Worm (Caenorhabditis elegans) whole organism, L2 larva: ENCODE measurements around the gene F55E10.2.
"Not testable (repeated sequence)": the region's sequence is repeated elsewhere in the genome, so short reads cannot be mapped to it uniquely, and the experiment has no call there.

Source experiments
- C34F6.9 ChIP-seq: fragments of 150-350 bp; optimal IDR thresholded peaks from 2 replicates; lab custom pipeline; 2014; ENCODE audit warnings: missing biosample characterization, missing genetic modification characterization
- F13H6.1 ChIP-seq: sonication (generic microtip); optimal IDR thresholded peaks from 2 replicates; lab custom pipeline; 2016; ENCODE audit warnings: missing genetic modification characterization, missing compliant biosample characterization
- R02D3.7 ChIP-seq: fragments of 150-350 bp; optimal IDR thresholded peaks from 2 replicates; lab custom pipeline; 2014; ENCODE audit warnings: missing biosample characterization, missing genetic modification characterization
- Y55F3AM.14 ChIP-seq: fragments of 200-800 bp; sonication (Bioruptor generic); optimal IDR thresholded peaks from 2 replicates; lab custom pipeline; 2018; ENCODE audit warnings: mild to moderate bottlenecking, missing genetic modification characterization, missing compliant biosample characterization
- ZK546.5 ChIP-seq: sonication (generic microtip); optimal IDR thresholded peaks from 2 replicates; lab custom pipeline; 2017; ENCODE audit warnings: missing biosample characterization, missing genetic modification characterization
- alr-1 ChIP-seq: fragments of 150-350 bp; optimal IDR thresholded peaks from 2 replicates; lab custom pipeline; 2014; ENCODE audit warnings: missing biosample characterization, missing genetic modification characterization
- aly-2 ChIP-seq: fragments of 150-350 bp; optimal IDR thresholded peaks from 2 replicates; lab custom pipeline; 2014; ENCODE audit warnings: missing biosample characterization, missing genetic modification characterization
- ama-1 ChIP-seq: fragments of 150-350 bp; optimal IDR thresholded peaks from 2 replicates; lab custom pipeline; 2018; ENCODE audit warnings: inconsistent platforms
- blmp-1 ChIP-seq: sonication (generic microtip); optimal IDR thresholded peaks from 2 replicates; lab custom pipeline; 2017; ENCODE audit warnings: missing genetic modification characterization, mild to moderate bottlenecking, missing compliant biosample characterization, antibody characterized with exemption, moderate library complexity; ENCODE audit not compliant: insufficient read depth
- crh-2 ChIP-seq: sonication (generic microtip); optimal IDR thresholded peaks from 2 replicates; lab custom pipeline; 2017; ENCODE audit warnings: missing biosample characterization, missing genetic modification characterization
- egl-27 ChIP-seq: sonication (generic microtip); optimal IDR thresholded peaks from 3 replicates; lab custom pipeline; 2017; ENCODE audit warnings: missing biosample characterization, missing genetic modification reagents, missing genetic modification characterization
- elt-1 ChIP-seq: fragments of 150-350 bp; optimal IDR thresholded peaks from 2 replicates; lab custom pipeline; 2014; ENCODE audit warnings: missing biosample characterization, missing genetic modification characterization
- elt-3 ChIP-seq: sonication (generic microtip); optimal IDR thresholded peaks from 2 replicates; lab custom pipeline; 2017; ENCODE audit warnings: missing biosample characterization, missing genetic modification characterization
- fos-1 ChIP-seq: fragments of 150-350 bp; optimal IDR thresholded peaks from 2 replicates; lab custom pipeline; 2014; ENCODE audit warnings: missing biosample characterization, missing genetic modification characterization
- lin-11 ChIP-seq: fragments of 150-350 bp; sonication (generic microtip); optimal IDR thresholded peaks from 2 replicates; lab custom pipeline; 2014; ENCODE audit warnings: missing biosample characterization, missing genetic modification characterization, inconsistent platforms, mixed read lengths
- lin-13 ChIP-seq: fragments of 150-350 bp; optimal IDR thresholded peaks from 2 replicates; lab custom pipeline; 2014; ENCODE audit warnings: missing biosample characterization, missing genetic modification reagents, missing genetic modification characterization
- lin-39 ChIP-seq: fragments of 150-350 bp; optimal IDR thresholded peaks from 2 replicates; lab custom pipeline; 2014; ENCODE audit warnings: missing biosample characterization, missing genetic modification reagents, missing genetic modification characterization
- lsy-2 ChIP-seq, 2 experiments: fragments of 150-350 bp in 1 of 2; sonication (generic microtip) in 1 of 2; optimal IDR thresholded peaks; 2 replicates each; lab custom pipeline; 2014 to 2017; ENCODE audit warnings: missing biosample characterization in 2 of 2, missing genetic modification characterization in 2 of 2
- mab-5 ChIP-seq: fragments of 150-350 bp; optimal IDR thresholded peaks from 2 replicates; lab custom pipeline; 2014; ENCODE audit warnings: missing biosample characterization, missing genetic modification characterization
- mbf-1 ChIP-seq: sonication (generic microtip); optimal IDR thresholded peaks from 2 replicates; lab custom pipeline; 2017; ENCODE audit warnings: missing biosample characterization, missing genetic modification characterization
- nhr-10 ChIP-seq: sonication (generic microtip); optimal IDR thresholded peaks from 2 replicates; lab custom pipeline; 2017; ENCODE audit warnings: missing biosample characterization, missing genetic modification characterization
- nhr-11 ChIP-seq: fragments of 150-350 bp; optimal IDR thresholded peaks from 2 replicates; lab custom pipeline; 2014; ENCODE audit warnings: missing biosample characterization, missing genetic modification characterization
- nhr-12 ChIP-seq: fragments of 150-350 bp; optimal IDR thresholded peaks from 2 replicates; lab custom pipeline; 2014; ENCODE audit warnings: missing biosample characterization, missing genetic modification characterization
- nhr-129 ChIP-seq: fragments of 150-350 bp; optimal IDR thresholded peaks from 2 replicates; lab custom pipeline; 2014; ENCODE audit warnings: missing biosample characterization, missing genetic modification characterization
- nhr-23 ChIP-seq: fragments of 150-350 bp; optimal IDR thresholded peaks from 2 replicates; lab custom pipeline; 2014; ENCODE audit warnings: missing biosample characterization, missing genetic modification reagents, missing genetic modification characterization
- nhr-25 ChIP-seq: fragments of 150-350 bp; sonication (generic microtip); optimal IDR thresholded peaks from 3 replicates; lab custom pipeline; 2014; ENCODE audit warnings: missing biosample characterization, missing genetic modification characterization
- nhr-6 ChIP-seq: fragments of 150-350 bp; optimal IDR thresholded peaks from 2 replicates; lab custom pipeline; 2014; ENCODE audit warnings: missing biosample characterization, missing genetic modification characterization
- nhr-77 ChIP-seq: fragments of 150-350 bp; optimal IDR thresholded peaks from 2 replicates; lab custom pipeline; 2014; ENCODE audit warnings: missing biosample characterization, missing genetic modification characterization
- peb-1 ChIP-seq: fragments of 150-350 bp; optimal IDR thresholded peaks from 2 replicates; lab custom pipeline; 2014; ENCODE audit warnings: missing biosample characterization, missing genetic modification characterization
- sem-4 ChIP-seq: fragments of 150-350 bp; optimal IDR thresholded peaks from 2 replicates; lab custom pipeline; 2014; ENCODE audit warnings: missing biosample characterization, missing genetic modification reagents, missing genetic modification characterization
- sma-3 ChIP-seq: sonication (generic microtip); optimal IDR thresholded peaks from 2 replicates; lab custom pipeline; 2016; ENCODE audit warnings: missing genetic modification reagents, missing genetic modification characterization, missing compliant biosample characterization
- sma-9 ChIP-seq, 2 experiments: fragments of 150-350 bp in 1 of 2; sonication (generic microtip) in 1 of 2; optimal IDR thresholded peaks; 2 replicates each; lab custom pipeline; 2014 to 2016; ENCODE audit warnings: missing genetic modification characterization in 2 of 2, mild to moderate bottlenecking in 1 of 2, missing biosample characterization in 1 of 2, missing compliant biosample characterization in 1 of 2, missing genetic modification reagents in 1 of 2, moderate library complexity in 1 of 2
- unc-62 ChIP-seq: fragments of 150-350 bp; optimal IDR thresholded peaks from 2 replicates; lab custom pipeline; 2014; ENCODE audit warnings: missing biosample characterization, missing genetic modification reagents, missing genetic modification characterization
- ztf-1 ChIP-seq: fragments of 200-800 bp; sonication (Bioruptor generic); conservative IDR thresholded peaks from 2 replicates; pipeline ENCODE4 v1.3.6; 2022; ENCODE audit warnings: missing genetic modification characterization, missing compliant biosample characterization
- ztf-11 ChIP-seq: sonication (generic microtip); optimal IDR thresholded peaks from 2 replicates; lab custom pipeline; 2017; ENCODE audit warnings: missing biosample characterization, missing genetic modification characterization
- ztf-4 ChIP-seq: fragments of 150-350 bp; optimal IDR thresholded peaks from 2 replicates; lab custom pipeline; 2014; ENCODE audit warnings: missing biosample characterization, missing genetic modification characterization

Gene F55E10.2

DNA sequence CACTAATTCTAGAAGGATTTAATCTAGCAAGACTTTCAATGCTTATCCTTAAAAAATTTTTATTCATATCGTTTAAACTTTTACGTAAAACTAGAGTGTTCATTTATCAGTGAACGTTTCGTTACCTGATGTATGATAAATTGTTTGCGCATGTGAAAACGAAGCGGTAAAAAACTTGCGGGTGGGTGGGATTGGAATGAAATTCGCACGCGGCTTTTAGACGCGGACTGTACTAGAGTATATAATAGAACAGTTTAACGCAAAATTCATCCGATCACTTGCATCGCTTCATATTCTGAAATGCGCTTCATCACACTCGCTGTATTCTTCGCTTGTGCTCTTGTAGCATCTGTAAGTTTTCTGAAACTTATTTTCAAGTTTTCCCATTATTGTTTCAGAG is 18.7 kb upstream of the F55E10.2 start, which contains the start of gene abu-9:
TSS of gene abu-9 (plus strand) at position 301 of the 400 bp plus-strand sequence.
- not testable (repeated sequence) for TF ChIP-seq nhr-129 (tag; lab: Kevin White, UChicago); alr-1 (tag; lab: Kevin White, UChicago); ama-1 (lab: Kevin White, UChicago)

DNA sequence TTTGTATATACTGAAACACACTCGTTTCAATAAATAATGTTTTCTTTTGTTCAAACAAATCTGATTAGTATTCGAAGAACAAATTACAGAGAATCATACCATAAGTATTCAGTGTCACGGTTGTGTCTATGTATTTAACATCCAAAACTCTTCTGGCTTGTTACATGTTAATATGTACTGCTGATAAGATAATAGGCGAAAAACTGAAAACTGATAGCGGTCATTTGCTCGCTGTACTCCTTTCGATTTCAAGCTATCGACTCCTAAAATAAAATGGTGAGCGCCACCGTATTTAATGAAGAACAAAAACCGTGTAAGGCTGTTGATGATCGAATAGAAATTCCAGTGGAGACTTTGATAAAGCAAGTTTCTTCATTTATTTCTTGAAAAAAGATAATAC is 17.1 kb upstream of the F55E10.2 start, which contains the start of gene R09F10.1:
TSS of gene R09F10.1 (plus strand) at position 222 of the 400 bp plus-strand sequence.
- no peak for TF ChIP-seq nhr-10 (tag; lab: Kevin White, UChicago)
- TF ChIP-seq fos-1 (tag; lab: Kevin White, UChicago): peak; percentile 51

DNA sequence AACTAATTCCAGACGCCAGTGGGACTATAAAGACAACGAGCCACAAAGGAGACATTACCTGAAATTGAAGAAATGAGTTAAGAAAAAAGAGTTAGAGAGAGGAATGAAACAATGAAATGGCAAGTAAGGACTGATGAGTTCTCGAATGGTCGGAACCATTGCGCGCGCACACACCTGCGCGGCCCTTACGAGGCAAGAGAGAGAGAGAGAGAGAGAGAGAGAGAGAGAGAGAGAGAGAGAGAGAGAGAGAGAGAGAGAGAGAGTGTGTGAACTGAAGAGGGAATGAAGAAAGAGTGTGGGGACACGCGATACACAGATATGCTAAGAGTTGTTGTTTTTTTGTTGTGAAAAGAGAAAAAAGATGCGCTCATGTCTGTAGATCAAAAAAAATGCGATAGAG is 14.1 kb upstream of the F55E10.2 start, which contains the start of gene R09F10.8:
TSS of gene R09F10.8 (minus strand) at position 58 of the 400 bp plus-strand sequence.
- TF ChIP-seq mbf-1 (no peak), nhr-6 (tag; lab: Kevin White, UChicago) (no peak), Y55F3AM.14 (GFP tag; lab: Kevin White, UChicago) (no peak), nhr-11 (tag; lab: Kevin White, UChicago) (no peak), F13H6.1 (tag; lab: Kevin White, UChicago) (no peak), nhr-129 (tag; lab: Kevin White, UChicago) (no peak), ztf-4 (tag; lab: Kevin White, UChicago) (no peak), nhr-23 (tag; lab: Kevin White, UChicago) (no peak), sma-3 (GFP tag; lab: Kevin White, UChicago) (no peak), alr-1 (tag; lab: Kevin White, UChicago) (no peak), blmp-1 (no peak), ztf-11 (tag; lab: Kevin White, UChicago) (no peak), nhr-77 (tag; lab: Kevin White, UChicago) (no peak)

DNA sequence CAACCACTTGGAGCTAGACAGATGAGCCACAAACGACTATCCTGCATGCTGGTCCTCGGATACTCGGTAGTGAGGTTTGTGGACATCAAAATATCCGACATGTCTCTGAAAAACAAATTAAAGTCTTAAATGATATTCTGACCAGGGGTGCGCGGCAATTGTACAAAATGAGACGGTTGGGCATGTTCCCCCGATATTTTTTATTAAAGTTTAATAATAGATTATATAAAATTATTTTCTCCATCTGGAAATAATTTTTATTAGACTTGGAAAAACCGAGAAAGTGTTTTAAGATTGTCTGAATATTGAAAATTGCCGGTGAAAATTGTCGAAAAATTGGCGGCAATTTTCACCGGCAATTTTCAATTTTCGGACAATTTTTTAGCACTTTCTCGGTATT is 12.7 kb upstream of the F55E10.2 start, which contains the start of gene F55E10.4:
TSS of gene F55E10.4 (minus strand) at position 101 of the 400 bp plus-strand sequence.
- TF ChIP-seq unc-62 (GFP tag; lab: Kevin White, UChicago) (no peak), nhr-129 (tag; lab: Kevin White, UChicago) (no peak), lsy-2 (tag; optimal IDR thresholded peaks at IDR 0.05; lab: Kevin White, UChicago) (no peak), lin-11 (tag; lab: Kevin White, UChicago) (no peak), egl-27 (tag; lab: Kevin White, UChicago) (no peak), lin-39 (tag; lab: Kevin White, UChicago) (no peak), peb-1 (tag; lab: Kevin White, UChicago) (no peak), lin-13 (GFP tag; lab: Kevin White, UChicago) (no peak), elt-1 (tag; lab: Kevin White, UChicago) (no peak), nhr-10 (tag; lab: Kevin White, UChicago) (no peak), aly-2 (tag; lab: Kevin White, UChicago) (no peak), R02D3.7 (tag; lab: Kevin White, UChicago) (no peak), nhr-25 (tag; lab: Kevin White, UChicago) (no peak), Y55F3AM.14 (GFP tag; lab: Kevin White, UChicago) (no peak), C34F6.9 (tag; lab: Kevin White, UChicago) (no peak), ZK546.5 (tag; lab: Kevin White, UChicago) (no peak), nhr-12 (tag; lab: Kevin White, UChicago) (no peak), mab-5 (tag; lab: Kevin White, UChicago) (no peak), crh-2 (tag; lab: Kevin White, UChicago) (no peak), ztf-1 (no peak)

DNA sequence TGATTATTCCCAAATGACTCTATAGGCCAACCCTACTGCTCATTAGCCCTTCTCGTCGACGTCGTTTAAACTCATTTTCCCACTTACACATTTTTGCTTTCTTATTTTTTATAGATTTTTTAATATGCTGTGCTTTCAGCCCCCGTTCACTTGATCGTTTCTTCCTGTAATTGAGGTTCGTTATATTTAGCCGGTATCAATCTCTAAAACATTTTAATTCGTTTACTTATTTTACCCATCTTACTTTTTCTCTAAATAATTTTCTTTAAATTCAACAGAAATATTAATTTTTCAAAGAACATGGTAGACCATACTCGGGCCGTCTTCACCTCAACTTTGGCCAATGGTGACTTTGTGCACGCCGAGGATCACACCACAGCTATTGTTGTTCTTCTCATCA is 1.2 kb downstream of the F55E10.2 start, which contains the start of gene F55E10.1:
TSS of gene F55E10.1 (plus strand) at position 301 of the 400 bp plus-strand sequence.
- TF ChIP-seq mab-5 (tag; lab: Kevin White, UChicago): no peak
- no peak for TF ChIP-seq lin-39 (tag; lab: Kevin White, UChicago)
- no peak for TF ChIP-seq sem-4
- no peak for TF ChIP-seq elt-3 (tag; lab: Kevin White, UChicago)
- no peak for TF ChIP-seq elt-1 (tag; lab: Kevin White, UChicago)
- no peak for TF ChIP-seq unc-62 (GFP tag; lab: Kevin White, UChicago)
- no peak for TF ChIP-seq sma-9 (GFP tag; optimal IDR thresholded peaks at IDR 0.05; lab: Kevin White, UChicago)
- no peak for TF ChIP-seq sma-9 (tag; optimal IDR thresholded peaks at IDR 0.05; lab: Kevin White, UChicago)
- no peak for TF ChIP-seq nhr-77 (tag; lab: Kevin White, UChicago)
- TF ChIP-seq alr-1 (tag; lab: Kevin White, UChicago): no peak
